Fruit fly (Drosophila melanogaster) Kc167 (cell line): Measurements from ENCODE around the gene CG12236.

ENCODE experiments used
- Myc ChIP-seq: fragments of >200 bp; optimal IDR thresholded peaks from 2 replicates; lab custom pipeline; 2017; ENCODE audit warnings: missing external identifiers
- Sin3A ChIP-seq: fragments of >200 bp; optimal IDR thresholded peaks from 2 replicates; lab custom pipeline; 2018; ENCODE audit warnings: missing external identifiers
- h ChIP-seq: fragments of >200 bp; optimal IDR thresholded peaks from 3 replicates; lab custom pipeline; 2018; ENCODE audit warnings: missing external identifiers
- insv ChIP-seq: fragments of >200 bp; optimal IDR thresholded peaks from 3 replicates; lab custom pipeline; 2018; ENCODE audit warnings: missing external identifiers
- psq ChIP-seq: fragments of >200 bp; optimal IDR thresholded peaks from 2 replicates; lab custom pipeline; 2017; ENCODE audit warnings: missing external identifiers
- ttk ChIP-seq: sonication (Bioruptor generic); optimal IDR thresholded peaks from 2 replicates; lab custom pipeline; 2017; ENCODE audit warnings: missing external identifiers

CG12236 gene

DNA sequence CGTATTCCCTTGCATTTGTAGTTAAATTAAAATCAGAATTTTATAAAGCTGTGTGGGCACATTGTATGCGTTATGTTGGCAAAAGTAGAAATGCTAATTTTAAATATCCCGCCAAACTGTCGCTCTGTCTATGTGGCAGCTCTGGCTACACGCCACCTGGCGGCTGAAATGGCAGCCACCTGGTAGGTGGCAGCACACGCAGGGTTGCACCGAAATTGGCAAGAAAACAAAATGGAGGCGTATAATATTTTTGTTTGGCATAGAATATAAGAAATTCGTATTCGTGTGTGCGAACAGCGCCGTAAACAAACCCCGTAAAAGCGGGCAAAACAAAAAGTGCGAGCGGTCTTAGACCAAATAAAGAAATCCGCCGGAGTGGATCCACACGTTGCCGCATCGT lies at the start of gene CG12236:
CG12236 (plus strand) TSS at position 220 of the 400 bp plus-strand sequence.
- TF ChIP-seq h (lab: Kevin White, UChicago): no peak
- TF ChIP-seq psq (lab: Kevin White, UChicago): no peak
- TF ChIP-seq ttk: no peak

- TF ChIP-seq ttk: no peak
- no peak for TF ChIP-seq Myc (lab: Kevin White, UChicago)
- TF ChIP-seq h (lab: Kevin White, UChicago): no peak
- no peak for TF ChIP-seq insv
- no peak for TF ChIP-seq Sin3A (lab: Kevin White, UChicago)
- no peak for TF ChIP-seq psq (lab: Kevin White, UChicago)
These were observed 42.9 kb upstream of the CG12236 start, which contains the start of gene CG43137 for dm6 chrX:5865051-5865450. Gene CG43137 (minus strand): TSS chrX:5865151.

dm6 chrX:5866095-5866494 lies 41.8 kb upstream of the CG12236 start:
- TF ChIP-seq psq (lab: Kevin White, UChicago) (no peak), Sin3A (lab: Kevin White, UChicago) (no peak)

DNA sequence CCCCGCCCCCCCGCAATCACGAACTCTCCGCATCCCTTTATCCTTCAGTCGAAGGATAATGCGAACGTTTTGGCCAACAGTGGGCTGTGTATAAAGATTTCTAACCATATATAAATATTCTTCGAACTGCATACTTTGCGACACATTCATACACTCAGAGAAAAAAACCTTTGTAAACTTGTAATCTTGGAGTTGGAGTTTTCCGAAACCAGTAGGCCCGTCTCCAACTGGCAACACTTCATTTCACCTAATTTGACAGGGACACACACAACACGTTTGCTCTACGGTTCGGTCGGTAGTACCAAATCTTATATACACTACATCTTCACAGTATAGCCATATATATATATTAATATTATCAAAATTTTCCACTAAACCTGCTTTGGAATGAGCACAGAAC lies 39.1 kb upstream of the CG12236 start, which contains the start of gene CG15764:
CG15764 (plus strand) TSS at position 301 of the 400 bp plus-strand sequence.
- TF ChIP-seq Myc (lab: Kevin White, UChicago): no peak
- no peak for TF ChIP-seq psq (lab: Kevin White, UChicago)
- no peak for TF ChIP-seq insv
- no peak for TF ChIP-seq Sin3A (lab: Kevin White, UChicago)
- TF ChIP-seq ttk: no peak
- no peak for TF ChIP-seq h (lab: Kevin White, UChicago)

DNA sequence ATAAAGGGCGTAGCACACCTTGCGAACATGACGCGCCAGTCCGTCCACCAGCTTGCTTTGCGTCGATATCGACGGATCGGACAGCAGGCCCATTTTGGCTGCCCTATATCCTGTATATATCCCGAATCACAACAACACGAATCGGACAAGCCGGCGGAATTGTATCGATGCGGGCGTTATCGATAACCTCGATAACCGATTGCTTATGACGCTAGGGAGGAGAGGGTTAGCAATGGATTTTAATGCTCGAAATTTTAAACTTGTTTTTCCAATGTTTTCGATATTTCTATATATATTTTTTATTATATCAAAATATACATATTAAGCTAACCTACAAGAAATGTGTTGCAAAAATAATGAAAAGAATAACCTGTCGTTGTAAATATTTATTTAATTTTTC lies 34.8 kb upstream of the CG12236 start, which contains the start of gene GAA1:
GAA1 (minus strand) TSS at position 194 of the 400 bp plus-strand sequence.
- TF ChIP-seq ttk (no peak), Sin3A (lab: Kevin White, UChicago) (no peak), insv (no peak), Myc (lab: Kevin White, UChicago) (no peak), h (lab: Kevin White, UChicago) (no peak)

dm6 chrX:5876584-5876983 lies 31.4 kb upstream of the CG12236 start, which contains the start of gene mof:
Gene mof (minus strand): TSS chrX:5876853.
- TF ChIP-seq insv (no peak), h (lab: Kevin White, UChicago) (no peak)

DNA sequence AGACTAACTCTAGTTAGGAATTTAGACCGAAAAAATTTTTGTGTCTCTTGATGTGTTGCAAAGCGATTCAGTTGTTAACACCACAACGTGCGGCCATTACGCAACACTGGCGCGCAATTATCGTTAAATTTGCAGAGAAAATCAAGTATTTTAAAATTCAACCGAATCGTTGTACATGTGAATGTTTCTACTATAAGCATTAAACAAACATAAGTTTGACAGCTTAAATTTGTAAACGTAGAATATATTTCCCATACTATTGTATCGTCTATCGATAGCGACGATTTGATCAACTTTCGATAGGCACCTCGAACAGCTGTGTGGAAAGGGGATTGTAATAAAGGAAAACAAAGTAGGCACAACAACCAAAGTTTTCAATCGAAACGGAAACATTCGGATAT lies 28.4 kb upstream of the CG12236 start, which contains the start of the genes Usp30 and CG16721:
Usp30 (minus strand) TSS at position 245 of the 401 bp plus-strand sequence.
CG16721 (plus strand) TSS at position 327 of the 401 bp plus-strand sequence.
- no peak for TF ChIP-seq ttk
- TF ChIP-seq h (lab: Kevin White, UChicago): no peak
- no peak for TF ChIP-seq insv
- TF ChIP-seq psq (lab: Kevin White, UChicago): peak; percentile 25
- TF ChIP-seq Myc (lab: Kevin White, UChicago): no peak
- TF ChIP-seq Sin3A (lab: Kevin White, UChicago): peak; percentile 4

dm6 chrX:5880139-5880924 lies 27.6 kb upstream of the CG12236 start:
- TF ChIP-seq psq (lab: Kevin White, UChicago) (peak; percentile 16), Sin3A (lab: Kevin White, UChicago) (no peak)

dm6 chrX:5883394-5883793 lies 24.5 kb upstream of the CG12236 start:
- TF ChIP-seq insv (no peak), Myc (lab: Kevin White, UChicago) (no peak), h (lab: Kevin White, UChicago) (no peak), ttk (no peak), psq (lab: Kevin White, UChicago) (no peak), Sin3A (lab: Kevin White, UChicago) (no peak)

DNA sequence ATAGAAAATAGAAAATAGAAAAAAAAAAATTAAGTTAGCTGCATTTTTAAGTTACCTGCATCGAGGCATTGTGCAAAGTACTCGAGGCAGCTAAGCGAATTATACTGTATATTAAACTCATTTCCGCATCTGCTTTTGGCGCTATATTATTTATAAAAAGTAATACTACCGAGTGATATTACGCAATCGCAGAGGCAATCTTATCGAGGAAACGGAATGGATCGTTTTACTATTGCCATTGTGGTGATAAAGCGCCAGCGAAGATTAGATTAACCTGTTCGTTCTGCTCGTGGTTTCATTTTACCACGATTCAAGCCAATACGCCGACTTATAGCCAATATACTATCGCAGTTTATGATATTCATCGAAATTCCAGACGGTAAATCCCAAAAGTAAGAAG lies 23.6 kb upstream of the CG12236 start:
- TF ChIP-seq Myc (lab: Kevin White, UChicago) (no peak), psq (lab: Kevin White, UChicago) (no peak), insv (no peak), ttk (no peak), h (lab: Kevin White, UChicago) (no peak), Sin3A (lab: Kevin White, UChicago) (no peak)

- TF ChIP-seq ttk (no peak), Myc (lab: Kevin White, UChicago) (no peak), h (lab: Kevin White, UChicago) (no peak)
These were observed 23.0 kb upstream of the CG12236 start for dm6 chrX:5884887-5885286.

- TF ChIP-seq Myc (lab: Kevin White, UChicago) (no peak), Sin3A (lab: Kevin White, UChicago) (no peak), ttk (no peak), h (lab: Kevin White, UChicago) (no peak), insv (no peak), psq (lab: Kevin White, UChicago) (no peak)
These were observed 22.4 kb upstream of the CG12236 start for dm6 chrX:5885521-5885920.

DNA sequence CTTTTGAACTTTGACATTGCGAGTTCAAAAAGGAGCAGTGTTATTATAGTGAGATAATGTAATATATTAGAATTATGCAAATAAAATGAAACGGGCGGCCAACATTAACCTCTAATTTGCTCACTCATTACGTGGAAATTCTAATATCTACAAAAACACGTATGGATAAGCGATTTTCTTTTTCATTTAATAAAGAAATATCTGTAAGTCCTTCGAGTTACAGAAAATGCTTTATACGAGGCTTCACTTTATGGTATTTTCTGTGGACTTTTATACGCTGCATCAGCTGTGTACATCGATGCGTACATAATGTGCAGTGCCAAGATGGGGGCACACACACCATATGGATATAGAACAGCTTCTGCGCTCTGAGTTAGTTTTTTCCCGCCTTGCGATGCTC lies 22.0 kb upstream of the CG12236 start:
- no peak for TF ChIP-seq ttk
- TF ChIP-seq Myc (lab: Kevin White, UChicago): no peak
- no peak for TF ChIP-seq insv
- no peak for TF ChIP-seq h (lab: Kevin White, UChicago)
- TF ChIP-seq psq (lab: Kevin White, UChicago): no peak
- no peak for TF ChIP-seq Sin3A (lab: Kevin White, UChicago)
